Worm (Caenorhabditis elegans) whole organism, young adult: Measurements from ENCODE around the gene D1005.4.

Source experiments
- C06A6.2 ChIP-seq: fragments of 200-800 bp; sonication (Bioruptor generic); conservative IDR thresholded peaks from 2 replicates; pipeline ENCODE4 v1.3.6; 2022; ENCODE audit warnings: missing genetic modification characterization, missing compliant biosample characterization
- F33H1.4 ChIP-seq: fragments of 200-800 bp; sonication (Bioruptor generic); IDR thresholded peaks from 2 replicates; pipeline ENCODE4 v1.3.6; 2022; ENCODE audit warnings: missing genetic modification reagents, missing genetic modification characterization, missing compliant biosample characterization
- F57A8.1 ChIP-seq: fragments of 200-800 bp; sonication (Bioruptor generic); optimal IDR thresholded peaks from 2 replicates; lab custom pipeline; 2018; ENCODE audit warnings: mild to moderate bottlenecking, missing genetic modification characterization, moderate library complexity, missing compliant biosample characterization
- K11D2.4 ChIP-seq: fragments of 200-800 bp; sonication (Bioruptor generic); IDR thresholded peaks from 2 replicates; pipeline ENCODE4 v1.3.6; 2022; ENCODE audit warnings: missing genetic modification reagents, missing genetic modification characterization, missing compliant biosample characterization
- T07F8.4 ChIP-seq: sonication (generic microtip); optimal IDR thresholded peaks from 2 replicates; lab custom pipeline; 2016; ENCODE audit warnings: mild to moderate bottlenecking, missing genetic modification characterization, moderate library complexity, missing compliant biosample characterization
- Y53F4B.3 ChIP-seq: fragments of 200-800 bp; sonication (Bioruptor generic); IDR thresholded peaks from 2 replicates; pipeline ENCODE4 v1.3.6; 2022; ENCODE audit warnings: missing genetic modification reagents, missing genetic modification characterization, missing compliant biosample characterization
- Y53G8AR.9 ChIP-seq: fragments of 200-800 bp; sonication (Bioruptor generic); conservative IDR thresholded peaks from 2 replicates; pipeline ENCODE4 v1.3.6; 2022; ENCODE audit warnings: missing genetic modification reagents, missing genetic modification characterization, missing compliant biosample characterization
- Y67H2A.10 ChIP-seq: fragments of 200-800 bp; sonication (Bioruptor generic); conservative IDR thresholded peaks from 2 replicates; pipeline ENCODE4 v1.3.6; 2022; ENCODE audit warnings: missing genetic modification reagents, missing genetic modification characterization, missing compliant biosample characterization
- Y95B8A.8 ChIP-seq: fragments of 200-800 bp; sonication (Bioruptor generic); IDR thresholded peaks from 2 replicates; pipeline ENCODE4 v1.3.6; 2022; ENCODE audit warnings: missing genetic modification reagents, missing genetic modification characterization, missing compliant biosample characterization
- ZK185.1 ChIP-seq: sonication (generic microtip); optimal IDR thresholded peaks from 2 replicates; lab custom pipeline; 2016; ENCODE audit warnings: mild to moderate bottlenecking, missing genetic modification characterization, missing compliant biosample characterization; ENCODE audit not compliant: poor library complexity, severe bottlenecking
- aptf-3 ChIP-seq: fragments of 200-800 bp; sonication (Bioruptor generic); IDR thresholded peaks from 2 replicates; pipeline ENCODE4 v1.3.6; 2022; ENCODE audit warnings: missing genetic modification characterization, missing compliant biosample characterization
- athp-1 ChIP-seq: sonication (generic microtip); optimal IDR thresholded peaks from 2 replicates; lab custom pipeline; 2017; ENCODE audit warnings: mild to moderate bottlenecking, missing genetic modification characterization, missing compliant biosample characterization
- bed-2 ChIP-seq: fragments of 200-800 bp; sonication (Bioruptor generic); IDR thresholded peaks from 2 replicates; pipeline ENCODE4 v1.3.6; 2022; ENCODE audit warnings: missing genetic modification reagents, missing genetic modification characterization, missing compliant biosample characterization
- ceh-40 ChIP-seq: fragments of 200-800 bp; sonication (Bioruptor generic); IDR thresholded peaks from 2 replicates; pipeline ENCODE4 v1.3.6; 2022; ENCODE audit warnings: missing genetic modification characterization, missing compliant biosample characterization
- chd-7 ChIP-seq: sonication (generic microtip); optimal IDR thresholded peaks from 2 replicates; lab custom pipeline; 2016; ENCODE audit warnings: mild to moderate bottlenecking, missing genetic modification characterization, moderate library complexity, missing compliant biosample characterization
- egl-44 ChIP-seq: fragments of 200-800 bp; sonication (Bioruptor generic); IDR thresholded peaks from 2 replicates; pipeline ENCODE4 v1.3.6; 2022; ENCODE audit warnings: missing genetic modification reagents, missing genetic modification characterization, missing compliant biosample characterization
- fkh-3 ChIP-seq: sonication (generic microtip); optimal IDR thresholded peaks from 2 replicates; lab custom pipeline; 2016; ENCODE audit warnings: mild to moderate bottlenecking, missing genetic modification characterization, missing compliant biosample characterization
- gei-17 ChIP-seq: fragments of 200-800 bp; sonication (Bioruptor generic); optimal IDR thresholded peaks from 2 replicates; lab custom pipeline; 2018; ENCODE audit warnings: mild to moderate bottlenecking, missing genetic modification characterization, missing compliant biosample characterization
- hlh-26 ChIP-seq: fragments of 200-800 bp; sonication (Bioruptor generic); conservative IDR thresholded peaks from 2 replicates; pipeline ENCODE4 v1.3.6; 2022; ENCODE audit warnings: missing genetic modification reagents, missing genetic modification characterization, missing compliant biosample characterization
- hmg-20 ChIP-seq: fragments of 200-800 bp; sonication (Bioruptor generic); IDR thresholded peaks from 2 replicates; pipeline ENCODE4 v1.3.6; 2022; ENCODE audit warnings: missing genetic modification reagents, missing genetic modification characterization, missing compliant biosample characterization
- hsf-1 ChIP-seq: fragments of 200-800 bp; sonication (Bioruptor generic); IDR thresholded peaks from 2 replicates; pipeline ENCODE4 v1.3.6; 2022; ENCODE audit warnings: missing genetic modification reagents, missing genetic modification characterization, missing compliant biosample characterization
- let-526 ChIP-seq: fragments of 200-800 bp; sonication (Bioruptor generic); IDR thresholded peaks from 2 replicates; pipeline ENCODE4 v1.3.6; 2022; ENCODE audit warnings: missing genetic modification reagents, missing genetic modification characterization, missing compliant biosample characterization
- let-607 ChIP-seq, 2 experiments: fragments of 200-800 bp in 1 of 2; sonication (Bioruptor generic) in 1 of 2; sonication (generic microtip) in 1 of 2; optimal IDR thresholded peaks; 2 replicates each; lab custom pipeline; 2016 to 2018; ENCODE audit warnings: mild to moderate bottlenecking in 2 of 2, missing compliant biosample characterization in 2 of 2, missing genetic modification characterization in 2 of 2, moderate library complexity in 2 of 2, missing genotype in 1 of 2
- lin-35 ChIP-seq, 3 experiments: fragments of 150-350 bp in 2 of 3; sonication (generic microtip) in 1 of 3; optimal IDR thresholded peaks; 2 replicates each; lab custom pipeline; 2014 to 2018; ENCODE audit warnings: missing biosample characterization in 3 of 3, missing genetic modification characterization in 3 of 3, missing genetic modification reagents in 3 of 3
- lir-1 ChIP-seq: fragments of 200-800 bp; sonication (Bioruptor generic); conservative IDR thresholded peaks from 2 replicates; pipeline ENCODE4 v1.3.6; 2022; ENCODE audit warnings: missing genetic modification reagents, missing genetic modification characterization, missing compliant biosample characterization
- madf-3 ChIP-seq: fragments of 200-800 bp; sonication (Bioruptor generic); IDR thresholded peaks from 2 replicates; pipeline ENCODE4 v1.3.6; 2022; ENCODE audit warnings: missing genetic modification reagents, missing genetic modification characterization, missing compliant biosample characterization
- madf-6 ChIP-seq: fragments of 200-800 bp; sonication (Bioruptor generic); IDR thresholded peaks from 2 replicates; pipeline ENCODE4 v1.3.6; 2022; ENCODE audit warnings: missing genetic modification reagents, missing genetic modification characterization, missing compliant biosample characterization
- mel-28 ChIP-seq: sonication (generic microtip); optimal IDR thresholded peaks from 2 replicates; lab custom pipeline; 2016; ENCODE audit warnings: borderline replicate concordance, mild to moderate bottlenecking, missing genetic modification characterization, missing compliant biosample characterization
- mes-4 ChIP-seq: sonication (generic microtip); optimal IDR thresholded peaks from 2 replicates; lab custom pipeline; 2016; ENCODE audit warnings: missing genotype, missing genetic modification characterization, missing compliant biosample characterization
- nfya-2 ChIP-seq: fragments of 200-800 bp; sonication (Bioruptor generic); IDR thresholded peaks from 2 replicates; pipeline ENCODE4 v1.3.6; 2022; ENCODE audit warnings: missing genetic modification reagents, missing genetic modification characterization, missing compliant biosample characterization
- nfyb-1 ChIP-seq: fragments of 200-800 bp; sonication (Bioruptor generic); IDR thresholded peaks from 2 replicates; pipeline ENCODE4 v1.3.6; 2022; ENCODE audit warnings: missing genetic modification reagents, missing genetic modification characterization, missing compliant biosample characterization
- nhr-27 ChIP-seq: fragments of 200-800 bp; sonication (Bioruptor generic); optimal IDR thresholded peaks from 2 replicates; lab custom pipeline; 2018; ENCODE audit warnings: mild to moderate bottlenecking, missing genetic modification characterization, moderate library complexity, missing compliant biosample characterization
- pha-4 ChIP-seq: fragments of 150-350 bp; sonication (generic microtip); optimal IDR thresholded peaks from 2 replicates; lab custom pipeline; 2014; ENCODE audit warnings: missing biosample characterization, missing genetic modification reagents, missing genetic modification characterization
- rcor-1 ChIP-seq: fragments of 200-800 bp; sonication (Bioruptor generic); IDR thresholded peaks from 2 replicates; pipeline ENCODE4 v1.3.6; 2022; ENCODE audit warnings: missing genetic modification reagents, missing genetic modification characterization, missing compliant biosample characterization
- rpc-1 ChIP-seq, 2 experiments: fragments of 150-350 bp in 1 of 2; sonication (generic microtip) in 1 of 2; optimal IDR thresholded peaks; 2 replicates each; lab custom pipeline; 2014 to 2018; ENCODE audit warnings: missing biosample characterization in 1 of 2, missing genetic modification characterization in 1 of 2, missing genetic modification reagents in 1 of 2, missing genotype in 1 of 2
- sea-2 ChIP-seq: fragments of 200-800 bp; sonication (Bioruptor generic); IDR thresholded peaks from 2 replicates; pipeline ENCODE4 v1.3.6; 2022; ENCODE audit warnings: missing genetic modification characterization, missing compliant biosample characterization
- snpc-3.4 ChIP-seq: sonication (generic microtip); optimal IDR thresholded peaks from 2 replicates; lab custom pipeline; 2017; ENCODE audit warnings: missing genetic modification characterization, mild to moderate bottlenecking, missing compliant biosample characterization, antibody characterized with exemption, moderate library complexity, missing genotype, missing genetic modification reagents
- somi-1 ChIP-seq: fragments of 200-800 bp; sonication (Bioruptor generic); optimal IDR thresholded peaks from 2 replicates; lab custom pipeline; 2018; ENCODE audit warnings: mild to moderate bottlenecking, missing genetic modification characterization, missing compliant biosample characterization
- tlf-1 ChIP-seq: fragments of 200-800 bp; sonication (Bioruptor generic); optimal IDR thresholded peaks from 2 replicates; lab custom pipeline; 2018; ENCODE audit warnings: mild to moderate bottlenecking, missing genetic modification characterization, missing compliant biosample characterization
- xnd-1 ChIP-seq: sonication (generic microtip); optimal IDR thresholded peaks from 2 replicates; lab custom pipeline; 2016; ENCODE audit warnings: missing genotype, missing genetic modification reagents, missing genetic modification characterization, missing compliant biosample characterization
- zim-3 ChIP-seq: sonication (generic microtip); optimal IDR thresholded peaks from 2 replicates; lab custom pipeline; 2017; ENCODE audit warnings: mild to moderate bottlenecking, missing genetic modification characterization, moderate library complexity, missing compliant biosample characterization
- ztf-18 ChIP-seq: sonication (generic microtip); optimal IDR thresholded peaks from 2 replicates; lab custom pipeline; 2016; ENCODE audit warnings: missing genotype, mild to moderate bottlenecking, missing genetic modification characterization, missing compliant biosample characterization
- ztf-25 ChIP-seq: fragments of 200-800 bp; sonication (Bioruptor generic); IDR thresholded peaks from 2 replicates; pipeline ENCODE4 v1.3.6; 2022; ENCODE audit warnings: missing genetic modification reagents, missing genetic modification characterization, missing compliant biosample characterization
- ztf-26 ChIP-seq: sonication (generic microtip); optimal IDR thresholded peaks from 2 replicates; lab custom pipeline; 2017; ENCODE audit warnings: missing genetic modification characterization, missing compliant biosample characterization
- ztf-28 ChIP-seq: fragments of 200-800 bp; sonication (Bioruptor generic); IDR thresholded peaks from 2 replicates; pipeline ENCODE4 v1.3.6; 2022; ENCODE audit warnings: missing genetic modification reagents, missing genetic modification characterization, missing compliant biosample characterization
- ztf-3 ChIP-seq: fragments of 200-800 bp; sonication (Bioruptor generic); optimal IDR thresholded peaks from 2 replicates; lab custom pipeline; 2018; ENCODE audit warnings: mild to moderate bottlenecking, missing genetic modification characterization, missing compliant biosample characterization

Gene D1005.4

DNA sequence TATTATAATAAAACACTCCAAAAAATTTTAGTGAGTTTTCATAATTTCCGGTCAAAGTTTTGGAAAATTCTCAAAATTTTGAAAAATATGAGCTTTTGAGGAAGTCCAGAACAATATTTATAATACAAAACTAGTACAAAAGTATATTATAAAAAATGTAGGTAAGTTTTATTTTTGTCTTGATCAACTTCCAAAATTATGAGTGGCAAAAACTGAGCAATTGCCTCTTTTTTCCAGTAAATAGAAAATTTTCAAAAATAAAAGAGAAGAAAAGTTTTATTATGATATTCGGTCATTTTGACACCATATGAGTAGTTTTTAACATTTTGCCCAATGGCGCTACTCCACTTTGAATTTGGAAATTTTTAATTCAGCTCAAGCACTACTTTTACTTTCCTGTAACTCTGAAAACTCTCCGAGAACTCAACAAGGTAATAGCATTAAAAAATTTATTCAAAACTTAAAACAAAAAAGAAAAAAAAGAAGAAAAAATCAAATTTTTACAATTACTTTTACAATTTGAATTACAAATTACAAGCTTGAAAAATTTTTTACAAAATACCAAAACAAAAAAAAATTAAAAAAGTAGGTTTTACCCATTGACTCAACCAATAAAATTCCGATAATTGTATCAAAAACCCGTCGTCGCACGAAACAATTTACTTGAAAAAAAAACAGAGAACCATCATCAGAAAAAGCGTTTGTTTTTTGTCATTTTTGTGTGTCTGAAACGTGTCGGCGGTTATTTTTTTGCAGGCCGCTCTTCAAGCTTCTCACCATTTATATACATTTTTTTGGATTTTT lies 18.3 kb upstream of the D1005.4 start (continued):
- no peak for TF ChIP-seq xnd-1 (tag; lab: Kevin White, UChicago)
- no peak for TF ChIP-seq ZK185.1 (tag; lab: Kevin White, UChicago)
- TF ChIP-seq nfyb-1 (GFP tag; lab: Robert Waterston, UW), result peak; percentile 92
- TF ChIP-seq somi-1, result no peak
- TF ChIP-seq rpc-1 (optimal IDR thresholded peaks at IDR 0.05; lab: Kevin White, UChicago), result no peak
- TF ChIP-seq rpc-1 (tag; optimal IDR thresholded peaks at IDR 0.05; lab: Kevin White, UChicago), result no peak
- TF ChIP-seq snpc-3.4 (tag; lab: Kevin White, UChicago), result no peak
- 0 out of 2 replicates have a peak, but pooled peaks have one; percentile 38 for TF ChIP-seq aptf-3 (GFP tag; lab: Robert Waterston, UW)
- TF ChIP-seq egl-44 (GFP tag; lab: Robert Waterston, UW), result peak; percentile 8; the same call in 1 of the 2 replicates
- TF ChIP-seq let-526, result peak; percentile 93
- peak; percentile 72; the same call in 1 of the 2 replicates for TF ChIP-seq ztf-25 (GFP tag; lab: Robert Waterston, UW)
- no peak for TF ChIP-seq bed-2 (GFP tag; lab: Robert Waterston, UW)
- peak in 1 of 3 experiments; percentile 30 for TF ChIP-seq lin-35 (GFP tag; optimal IDR thresholded peaks at IDR 0.05; lab: Kevin White, UChicago)
- peak; percentile 73 for TF ChIP-seq gei-17 (GFP tag; lab: Kevin White, UChicago)
- TF ChIP-seq lir-1 (GFP tag; lab: Robert Waterston, UW), result peak; percentile 47; the same call in 1 of the 2 replicates
- TF ChIP-seq chd-7, result peak; percentile 68
- TF ChIP-seq C06A6.2 (GFP tag; lab: Robert Waterston, UW), result peak; percentile 63
- peak; percentile 40; the same call in 1 of the 2 replicates for TF ChIP-seq hsf-1
- peak; percentile 87; the same call in 1 of the 2 replicates for TF ChIP-seq Y53F4B.3 (GFP tag; lab: Robert Waterston, UW)
- TF ChIP-seq Y67H2A.10 (GFP tag; lab: Robert Waterston, UW), result peak; percentile 92
- peak; percentile 29; the same call in 1 of the 2 replicates for TF ChIP-seq ceh-40 (GFP tag; lab: Robert Waterston, UW)
- no peak for TF ChIP-seq mes-4 (tag; lab: Kevin White, UChicago)
- peak; percentile 80 for TF ChIP-seq ztf-3 (GFP tag; lab: Kevin White, UChicago)
- TF ChIP-seq hlh-26 (GFP tag; lab: Robert Waterston, UW), result no peak
- TF ChIP-seq ztf-26 (tag; lab: Kevin White, UChicago), result peak; percentile 40
- no peak for TF ChIP-seq sea-2 (GFP tag; lab: Robert Waterston, UW)
- TF ChIP-seq athp-1 (tag; lab: Kevin White, UChicago), result peak; percentile 59
- TF ChIP-seq hmg-20 (GFP tag; lab: Robert Waterston, UW), result no peak; the same call in 1 of the 2 replicates
- no peak for TF ChIP-seq pha-4 (tag; lab: Kevin White, UChicago)
- peak; percentile 51 for TF ChIP-seq F57A8.1 (GFP tag; lab: Kevin White, UChicago)
- 0 out of 2 replicates have a peak, but pooled peaks have one; percentile 15 for TF ChIP-seq madf-6 (GFP tag; lab: Robert Waterston, UW)
- TF ChIP-seq Y95B8A.8 (GFP tag; lab: Robert Waterston, UW), result peak; percentile 99
- no peak for TF ChIP-seq ztf-18 (tag; lab: Kevin White, UChicago)
- peak in 1 of 2 experiments; percentile 42 for TF ChIP-seq let-607 (tag; optimal IDR thresholded peaks at IDR 0.05; lab: Kevin White, UChicago)
- no peak for TF ChIP-seq T07F8.4 (tag; lab: Kevin White, UChicago)
- TF ChIP-seq Y53G8AR.9, result peak; percentile 94
- no peak for TF ChIP-seq nfya-2 (GFP tag; lab: Robert Waterston, UW)
- TF ChIP-seq fkh-3 (tag; lab: Kevin White, UChicago), result peak; percentile 29
- TF ChIP-seq K11D2.4 (GFP tag; lab: Robert Waterston, UW), result peak; percentile 85
- TF ChIP-seq ztf-28 (GFP tag; lab: Robert Waterston, UW), result peak; percentile 34; the same call in 1 of the 2 replicates
- no peak for TF ChIP-seq nhr-27
- peak; percentile 87; the same call in 1 of the 2 replicates for TF ChIP-seq madf-3
- peak; percentile 92 for TF ChIP-seq mel-28 (tag; lab: Kevin White, UChicago)
- TF ChIP-seq rcor-1 (GFP tag; lab: Robert Waterston, UW), result peak; percentile 74
- peak; percentile 80 for TF ChIP-seq tlf-1 (GFP tag; lab: Kevin White, UChicago)
- TF ChIP-seq F33H1.4 (GFP tag; lab: Robert Waterston, UW), result 0 out of 2 replicates have a peak, but pooled peaks have one; percentile 5
- peak; percentile 52 for TF ChIP-seq zim-3 (tag; lab: Kevin White, UChicago)
